Worm (Caenorhabditis elegans) whole organism, young adult: ENCODE data around the gene F53A10.2.
A peak's percentile ranks its signal among the peaks of the same experiment; 100 is the strongest.

Experiments used
- B0019.2 ChIP-seq: fragments of 200-800 bp; sonication (Bioruptor generic); conservative IDR thresholded peaks from 2 replicates; pipeline ENCODE4 v1.3.6; 2022; ENCODE audit warnings: missing genetic modification reagents, missing genetic modification characterization, missing compliant biosample characterization
- B0035.1 ChIP-seq: sonication (generic microtip); optimal IDR thresholded peaks from 2 replicates; lab custom pipeline; 2016; ENCODE audit warnings: missing genetic modification characterization, mild to moderate bottlenecking, missing compliant biosample characterization, missing genotype, missing genetic modification reagents
- D2030.7 ChIP-seq: fragments of 200-800 bp; sonication (Bioruptor generic); IDR thresholded peaks from 2 replicates; pipeline ENCODE4 v1.3.6; 2022; ENCODE audit warnings: missing genetic modification reagents, missing genetic modification characterization, missing compliant biosample characterization
- F37B4.10 ChIP-seq: fragments of 200-800 bp; sonication (Bioruptor generic); IDR thresholded peaks from 2 replicates; pipeline ENCODE4 v1.3.6; 2022; ENCODE audit warnings: missing genetic modification characterization, missing compliant biosample characterization
- F57C9.4 ChIP-seq: sonication (generic microtip); optimal IDR thresholded peaks from 2 replicates; lab custom pipeline; 2017; ENCODE audit warnings: mild to moderate bottlenecking, missing genetic modification characterization, missing compliant biosample characterization
- T26A5.8 ChIP-seq: sonication (generic microtip); optimal IDR thresholded peaks from 2 replicates; lab custom pipeline; 2016; ENCODE audit warnings: missing genetic modification characterization, missing compliant biosample characterization
- Y79H2A.3 ChIP-seq: fragments of 200-800 bp; sonication (Bioruptor generic); conservative IDR thresholded peaks from 2 replicates; pipeline ENCODE4 v1.3.6; 2022; ENCODE audit warnings: missing genetic modification reagents, missing genetic modification characterization, missing compliant biosample characterization
- ZK185.1 ChIP-seq: sonication (generic microtip); optimal IDR thresholded peaks from 2 replicates; lab custom pipeline; 2016; ENCODE audit warnings: mild to moderate bottlenecking, missing genetic modification characterization, missing compliant biosample characterization; ENCODE audit not compliant: poor library complexity, severe bottlenecking
- attf-6 ChIP-seq: fragments of 200-800 bp; sonication (Bioruptor generic); IDR thresholded peaks from 2 replicates; pipeline ENCODE4 v1.3.6; 2022; ENCODE audit warnings: missing genetic modification reagents, missing genetic modification characterization, missing compliant biosample characterization
- cebp-1 ChIP-seq, 2 experiments: fragments of 200-800 bp in 1 of 2; sonication (Bioruptor generic) in 1 of 2; sonication (generic microtip) in 1 of 2; IDR thresholded peaks in 1 of 2; optimal IDR thresholded peaks in 1 of 2; 2 replicates each; pipeline versions ENCODE4 v1.3.6 to Lab custom; 2017 to 2022; ENCODE audit warnings: missing compliant biosample characterization in 2 of 2, missing genetic modification characterization in 2 of 2, mild to moderate bottlenecking in 1 of 2, missing genetic modification reagents in 1 of 2, moderate library complexity in 1 of 2
- ceh-100 ChIP-seq: fragments of 200-800 bp; sonication (Bioruptor generic); IDR thresholded peaks from 2 replicates; pipeline ENCODE4 v1.3.6; 2022; ENCODE audit warnings: missing genetic modification reagents, missing genetic modification characterization, missing compliant biosample characterization
- ceh-79 ChIP-seq: sonication (generic microtip); optimal IDR thresholded peaks from 2 replicates; lab custom pipeline; 2017; ENCODE audit warnings: mild to moderate bottlenecking, missing genetic modification characterization, missing compliant biosample characterization
- chd-7 ChIP-seq: sonication (generic microtip); optimal IDR thresholded peaks from 2 replicates; lab custom pipeline; 2016; ENCODE audit warnings: mild to moderate bottlenecking, missing genetic modification characterization, moderate library complexity, missing compliant biosample characterization
- dpff-1 ChIP-seq: sonication (generic microtip); optimal IDR thresholded peaks from 2 replicates; lab custom pipeline; 2017; ENCODE audit warnings: mild to moderate bottlenecking, missing genetic modification characterization, missing compliant biosample characterization
- egl-44 ChIP-seq: fragments of 200-800 bp; sonication (Bioruptor generic); IDR thresholded peaks from 2 replicates; pipeline ENCODE4 v1.3.6; 2022; ENCODE audit warnings: missing genetic modification reagents, missing genetic modification characterization, missing compliant biosample characterization
- ekl-4 ChIP-seq: fragments of 200-800 bp; sonication (Bioruptor generic); IDR thresholded peaks from 2 replicates; pipeline ENCODE4 v1.3.6; 2022; ENCODE audit warnings: missing genetic modification reagents, missing genetic modification characterization, missing compliant biosample characterization
- him-1 ChIP-seq: sonication (generic microtip); optimal IDR thresholded peaks from 2 replicates; lab custom pipeline; 2016; ENCODE audit warnings: missing genotype, missing genetic modification reagents, missing genetic modification characterization, missing compliant biosample characterization
- hmg-1.2 ChIP-seq: fragments of 200-800 bp; sonication (Bioruptor generic); IDR thresholded peaks from 2 replicates; pipeline ENCODE4 v1.3.6; 2022; ENCODE audit warnings: missing genetic modification reagents, missing genetic modification characterization, missing compliant biosample characterization
- hsf-1 ChIP-seq: fragments of 200-800 bp; sonication (Bioruptor generic); IDR thresholded peaks from 2 replicates; pipeline ENCODE4 v1.3.6; 2022; ENCODE audit warnings: missing genetic modification reagents, missing genetic modification characterization, missing compliant biosample characterization
- let-607 ChIP-seq, 2 experiments: fragments of 200-800 bp in 1 of 2; sonication (Bioruptor generic) in 1 of 2; sonication (generic microtip) in 1 of 2; optimal IDR thresholded peaks; 2 replicates each; lab custom pipeline; 2016 to 2018; ENCODE audit warnings: mild to moderate bottlenecking in 2 of 2, missing compliant biosample characterization in 2 of 2, missing genetic modification characterization in 2 of 2, moderate library complexity in 2 of 2, missing genotype in 1 of 2
- lin-40 ChIP-seq: sonication (generic microtip); optimal IDR thresholded peaks from 2 replicates; lab custom pipeline; 2016; ENCODE audit warnings: missing genetic modification characterization, mild to moderate bottlenecking, missing compliant biosample characterization, missing genotype, missing genetic modification reagents
- madf-3 ChIP-seq: fragments of 200-800 bp; sonication (Bioruptor generic); IDR thresholded peaks from 2 replicates; pipeline ENCODE4 v1.3.6; 2022; ENCODE audit warnings: missing genetic modification reagents, missing genetic modification characterization, missing compliant biosample characterization
- nfya-2 ChIP-seq: fragments of 200-800 bp; sonication (Bioruptor generic); IDR thresholded peaks from 2 replicates; pipeline ENCODE4 v1.3.6; 2022; ENCODE audit warnings: missing genetic modification reagents, missing genetic modification characterization, missing compliant biosample characterization
- nfyb-1 ChIP-seq: fragments of 200-800 bp; sonication (Bioruptor generic); IDR thresholded peaks from 2 replicates; pipeline ENCODE4 v1.3.6; 2022; ENCODE audit warnings: missing genetic modification reagents, missing genetic modification characterization, missing compliant biosample characterization
- nhr-120 ChIP-seq: fragments of 200-800 bp; sonication (Bioruptor generic); IDR thresholded peaks from 2 replicates; pipeline ENCODE4 v1.3.6; 2022; ENCODE audit warnings: missing genetic modification characterization, missing compliant biosample characterization
- rcor-1 ChIP-seq: fragments of 200-800 bp; sonication (Bioruptor generic); IDR thresholded peaks from 2 replicates; pipeline ENCODE4 v1.3.6; 2022; ENCODE audit warnings: missing genetic modification reagents, missing genetic modification characterization, missing compliant biosample characterization
- repo-1 ChIP-seq: sonication (generic microtip); optimal IDR thresholded peaks from 2 replicates; lab custom pipeline; 2017; ENCODE audit warnings: mild to moderate bottlenecking, missing genetic modification characterization, missing compliant biosample characterization
- snpc-1.3 ChIP-seq: sonication (generic microtip); optimal IDR thresholded peaks from 2 replicates; lab custom pipeline; 2017; ENCODE audit warnings: missing genetic modification characterization, mild to moderate bottlenecking, missing compliant biosample characterization, antibody characterized with exemption, moderate library complexity, missing genotype, missing genetic modification reagents; ENCODE audit not compliant: insufficient read depth
- somi-1 ChIP-seq: fragments of 200-800 bp; sonication (Bioruptor generic); optimal IDR thresholded peaks from 2 replicates; lab custom pipeline; 2018; ENCODE audit warnings: mild to moderate bottlenecking, missing genetic modification characterization, missing compliant biosample characterization
- unc-62 ChIP-seq: fragments of 150-350 bp; optimal IDR thresholded peaks from 2 replicates; lab custom pipeline; 2014; ENCODE audit warnings: missing biosample characterization, missing genetic modification reagents, missing genetic modification characterization
- xnd-1 ChIP-seq: sonication (generic microtip); optimal IDR thresholded peaks from 2 replicates; lab custom pipeline; 2016; ENCODE audit warnings: missing genotype, missing genetic modification reagents, missing genetic modification characterization, missing compliant biosample characterization
- zfh-2 ChIP-seq: fragments of 200-800 bp; sonication (Bioruptor generic); conservative IDR thresholded peaks from 2 replicates; pipeline ENCODE4 v1.3.6; 2022; ENCODE audit warnings: missing genetic modification reagents, missing genetic modification characterization, missing compliant biosample characterization
- ztf-6 ChIP-seq: fragments of 200-800 bp; sonication (Bioruptor generic); IDR thresholded peaks from 2 replicates; pipeline ENCODE4 v1.3.6; 2022; ENCODE audit warnings: missing genetic modification reagents, missing genetic modification characterization, missing compliant biosample characterization

Gene F53A10.2

DNA sequence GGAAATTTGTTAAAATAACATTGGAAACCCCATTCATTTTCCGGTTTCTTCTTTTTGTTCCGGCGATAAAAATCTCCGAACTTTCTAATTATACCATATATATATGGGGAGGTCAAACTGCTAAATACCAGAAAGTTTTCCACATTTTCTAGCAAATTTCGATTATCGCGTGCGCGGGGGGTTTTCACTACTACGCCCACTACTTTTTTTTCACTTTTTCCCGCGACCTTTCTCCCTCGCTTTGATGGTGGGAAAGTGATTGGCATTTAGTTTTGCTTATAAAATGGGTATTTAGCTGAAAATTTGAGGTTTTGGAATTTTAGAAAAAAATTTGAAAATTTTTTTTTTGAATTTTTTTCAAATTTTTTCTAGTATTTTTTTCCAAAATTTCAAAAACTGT, 2.8 kb downstream of the F53A10.2 start:
- no peak for TF ChIP-seq ceh-79 (tag; lab: Kevin White, UChicago)
- TF ChIP-seq xnd-1 (tag; lab: Kevin White, UChicago) = no peak
- TF ChIP-seq F57C9.4 (tag; lab: Kevin White, UChicago) = no peak
- TF ChIP-seq lin-40 (tag; lab: Kevin White, UChicago) = no peak
- no peak for TF ChIP-seq snpc-1.3
- TF ChIP-seq chd-7 = no peak
- no peak for TF ChIP-seq egl-44
- TF ChIP-seq ceh-100 = no peak
- TF ChIP-seq unc-62 (GFP tag; lab: Kevin White, UChicago) = no peak
- TF ChIP-seq F37B4.10 (GFP tag; lab: Robert Waterston, UW) = no peak
- TF ChIP-seq B0035.1 (tag; lab: Kevin White, UChicago) = no peak
- no peak for TF ChIP-seq somi-1 (GFP tag; lab: Kevin White, UChicago)
- TF ChIP-seq D2030.7 = no peak
- TF ChIP-seq B0019.2 = no peak
- no peak for TF ChIP-seq T26A5.8
- no peak for TF ChIP-seq him-1 (tag; lab: Kevin White, UChicago)
- no peak for TF ChIP-seq Y79H2A.3 (GFP tag; lab: Robert Waterston, UW)
- TF ChIP-seq, all 124 proteins: peak for 0

DNA sequence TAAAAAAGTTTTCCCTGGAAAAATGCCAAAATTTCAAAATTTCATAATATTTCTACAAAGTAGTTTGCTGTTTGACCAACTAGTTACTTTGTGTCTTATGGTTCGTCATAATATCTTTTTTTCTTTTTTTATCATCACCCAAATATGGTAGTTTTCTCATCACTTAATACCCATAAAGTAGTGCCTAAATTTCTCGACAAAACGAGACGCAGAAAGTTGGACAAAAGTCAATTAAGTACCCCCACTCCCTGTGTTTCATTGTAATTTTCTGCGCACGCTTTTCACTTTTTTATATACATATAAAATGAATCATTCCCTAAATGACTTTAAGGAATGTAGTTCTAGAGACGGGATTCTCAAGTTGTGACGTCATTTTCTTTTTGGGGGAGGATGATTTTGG, 6.3 kb downstream of the F53A10.2 start:
- TF ChIP-seq D2030.7 (no peak), cebp-1 (GFP tag; IDR thresholded peaks at IDR 0.05; lab: Robert Waterston, UW) (no peak), cebp-1 (tag; optimal IDR thresholded peaks at IDR 0.05; lab: Kevin White, UChicago) (peak; percentile 5), let-607 (tag; optimal IDR thresholded peaks at IDR 0.05; lab: Kevin White, UChicago) (no peak), nfya-2 (GFP tag; lab: Robert Waterston, UW) (no peak)

DNA sequence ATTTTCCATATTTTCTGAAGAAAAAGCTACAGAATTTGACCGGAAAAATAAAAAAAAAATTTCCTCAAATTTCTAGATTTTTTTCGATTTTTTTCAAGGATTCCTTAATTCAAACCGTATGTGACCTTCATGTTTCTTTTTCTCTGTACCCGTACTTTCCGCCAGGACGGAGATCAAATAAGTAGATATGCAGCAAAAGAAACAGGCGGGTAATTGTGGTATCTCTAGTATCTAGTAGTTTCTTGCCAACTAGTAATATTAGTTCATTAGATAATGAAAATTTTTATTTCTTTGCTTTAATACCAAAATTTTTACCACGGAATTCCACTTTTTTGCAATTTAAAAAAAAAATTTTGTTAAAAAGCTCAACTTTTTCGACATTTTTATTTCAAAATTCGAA, 17.5 kb downstream of the F53A10.2 start:
- TF ChIP-seq nhr-120 (GFP tag; lab: Robert Waterston, UW) (no peak), ZK185.1 (no peak), attf-6 (GFP tag; lab: Robert Waterston, UW) (no peak), dpff-1 (tag; lab: Kevin White, UChicago) (no peak), repo-1 (no peak)

DNA sequence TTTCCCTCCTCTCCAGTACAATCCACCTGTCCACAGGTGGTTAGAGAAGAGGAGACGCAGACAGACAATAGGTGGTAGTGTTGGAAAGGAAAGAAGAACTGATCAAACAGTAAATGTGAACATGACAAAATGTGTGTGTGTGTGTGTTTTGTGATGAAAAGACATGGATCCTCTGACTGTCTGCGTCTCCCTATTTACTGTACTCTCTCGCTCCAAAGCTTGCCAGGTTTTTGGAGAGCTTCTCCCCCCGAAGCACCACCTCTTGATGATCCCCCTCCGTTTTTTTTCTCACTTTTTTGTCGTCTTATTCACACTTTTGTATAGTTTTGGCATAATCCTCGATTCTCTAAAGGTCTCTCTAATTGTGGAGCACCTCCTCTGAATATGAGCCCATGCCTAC, 20.1 kb downstream of the F53A10.2 start:
- no peak for TF ChIP-seq lin-40 (tag; lab: Kevin White, UChicago)
- no peak for TF ChIP-seq nfyb-1 (GFP tag; lab: Robert Waterston, UW)
- no peak for TF ChIP-seq ztf-6 (GFP tag; lab: Robert Waterston, UW)
- TF ChIP-seq rcor-1 (GFP tag; lab: Robert Waterston, UW) = no peak
- TF ChIP-seq ekl-4 (GFP tag; lab: Robert Waterston, UW) = no peak
- TF ChIP-seq hmg-1.2 (GFP tag; lab: Robert Waterston, UW) = peak; percentile 87
- TF ChIP-seq dpff-1 (tag; lab: Kevin White, UChicago) = no peak

DNA sequence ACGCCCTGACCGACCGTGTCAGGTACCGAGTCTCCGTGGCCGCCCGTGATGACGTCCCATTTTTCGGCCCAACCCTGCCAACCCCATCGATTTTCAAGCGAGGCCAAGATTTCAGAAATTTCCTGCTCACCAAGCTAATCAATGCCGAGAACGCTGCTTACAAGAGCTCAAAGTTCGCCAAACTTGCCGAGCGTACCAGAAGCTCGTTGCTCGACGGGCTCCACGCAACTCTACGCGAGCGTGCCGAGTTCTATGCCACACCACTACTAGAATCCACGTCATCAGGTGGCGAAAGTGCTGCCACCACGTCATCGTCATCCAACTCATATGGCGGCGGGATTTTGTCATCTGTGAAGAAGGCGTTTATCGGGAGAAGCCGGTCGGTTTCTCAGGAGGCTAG, 31.8 kb downstream of the F53A10.2 start:
- TF ChIP-seq madf-3 (GFP tag; lab: Robert Waterston, UW) = no peak
- TF ChIP-seq zfh-2 = peak; percentile 72
- no peak for TF ChIP-seq hsf-1 (GFP tag; lab: Robert Waterston, UW)
- no peak for TF ChIP-seq cebp-1 (GFP tag; IDR thresholded peaks at IDR 0.05; lab: Robert Waterston, UW)
- no peak for TF ChIP-seq cebp-1 (tag; optimal IDR thresholded peaks at IDR 0.05; lab: Kevin White, UChicago)
